Fruit fly (Drosophila melanogaster) whole organism, wandering third instar larva: ENCODE data around the gene ArgRS.

Source experiments
- Abd-B ChIP-seq: fragments of >200 bp; optimal IDR thresholded peaks from 2 replicates; lab custom pipeline; 2017; ENCODE audit warnings: missing biosample characterization, missing genetic modification characterization
- CG9705 ChIP-seq: fragments of 200-800 bp; sonication (Bioruptor generic); optimal IDR thresholded peaks from 2 replicates; lab custom pipeline; 2018; ENCODE audit warnings: missing biosample characterization, mild to moderate bottlenecking, missing genetic modification characterization
- Dif ChIP-seq: fragments of 200-275, 200-300 bp; sonication (Bioruptor generic); optimal IDR thresholded peaks from 2 replicates; lab custom pipeline; 2018; ENCODE audit warnings: missing biosample characterization, missing genetic modification characterization; ENCODE audit not compliant: partially characterized antibody
- Hnf4 ChIP-seq: fragments of 200-800 bp; sonication (Bioruptor generic); optimal IDR thresholded peaks from 2 replicates; lab custom pipeline; 2016; ENCODE audit warnings: missing biosample characterization, mild to moderate bottlenecking, missing genetic modification characterization
- OdsH ChIP-seq: fragments of 200-800 bp; sonication (Bioruptor generic); optimal IDR thresholded peaks from 2 replicates; lab custom pipeline; 2016; ENCODE audit warnings: missing biosample characterization, mild to moderate bottlenecking, missing genetic modification characterization
- Sp1 ChIP-seq: fragments of 200-800 bp; sonication (Bioruptor generic); optimal IDR thresholded peaks from 3 replicates; lab custom pipeline; 2019; ENCODE audit warnings: missing biosample characterization, mild to moderate bottlenecking, missing genetic modification characterization, moderate library complexity
- dsf ChIP-seq: sonication (Bioruptor generic); optimal IDR thresholded peaks from 2 replicates; lab custom pipeline; 2016; ENCODE audit warnings: missing biosample characterization, missing genetic modification characterization, borderline replicate concordance
- fru ChIP-seq: fragments of 200-800 bp; sonication (Bioruptor generic); optimal IDR thresholded peaks from 3 replicates; lab custom pipeline; 2016; ENCODE audit warnings: missing biosample characterization, mild to moderate bottlenecking, missing genetic modification characterization
- h ChIP-seq: fragments of 200-800 bp; sonication (Bioruptor generic); optimal IDR thresholded peaks from 3 replicates; lab custom pipeline; 2016; ENCODE audit warnings: missing biosample characterization, mild to moderate bottlenecking, missing genetic modification characterization
- psq ChIP-seq: fragments of 200-800 bp; sonication (Bioruptor generic); optimal IDR thresholded peaks from 3 replicates; lab custom pipeline; 2017; ENCODE audit warnings: missing biosample characterization, mild to moderate bottlenecking, missing genetic modification characterization, moderate library complexity
- rgr ChIP-seq: fragments of 200-800 bp; sonication (Bioruptor generic); optimal IDR thresholded peaks from 3 replicates; lab custom pipeline; 2016; ENCODE audit warnings: missing biosample characterization, mild to moderate bottlenecking, missing genetic modification characterization
- sage ChIP-seq: fragments of 200-800 bp; sonication (Bioruptor generic); optimal IDR thresholded peaks from 2 replicates; lab custom pipeline; 2016; ENCODE audit warnings: missing biosample characterization, mild to moderate bottlenecking, missing genetic modification characterization
- woc ChIP-seq: sonication (Bioruptor generic); optimal IDR thresholded peaks from 2 replicates; lab custom pipeline; 2016; ENCODE audit warnings: missing biosample characterization, mild to moderate bottlenecking, missing genetic modification characterization

DNA sequence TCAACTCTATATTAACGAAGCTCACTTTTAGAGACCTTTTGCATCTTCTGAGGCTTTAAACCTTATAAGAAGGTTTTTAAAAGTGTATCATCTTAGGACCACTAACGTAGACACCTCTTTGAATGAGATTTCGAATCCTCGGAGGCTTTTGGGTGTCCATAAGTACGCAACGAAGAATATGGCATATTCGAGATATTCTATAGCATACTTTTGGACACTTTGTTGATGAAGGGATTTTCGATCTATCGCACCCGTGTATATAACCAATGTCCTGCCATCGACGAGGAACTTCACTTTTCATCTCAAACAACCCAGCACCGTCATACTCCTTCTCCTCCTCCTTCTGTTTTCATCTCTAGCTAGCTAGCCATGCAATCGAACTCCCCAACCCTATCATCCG, 21.6 kb downstream of the ArgRS start:
- TF ChIP-seq CG9705 (GFP tag; lab: Kevin White, UChicago) = no peak
- TF ChIP-seq h (GFP tag; lab: Kevin White, UChicago) = no peak
- TF ChIP-seq Dif (GFP tag; lab: Kevin White, UChicago) = no peak
- TF ChIP-seq Hnf4 (GFP tag; lab: Kevin White, UChicago) = no peak
- TF ChIP-seq dsf (GFP tag; lab: Kevin White, UChicago) = no peak
- TF ChIP-seq Sp1 (GFP tag; lab: Kevin White, UChicago) = no peak
- no peak for TF ChIP-seq fru (GFP tag; lab: Kevin White, UChicago)
- TF ChIP-seq psq (GFP tag; lab: Kevin White, UChicago) = no peak
- no peak for TF ChIP-seq Abd-B (GFP tag; lab: Kevin White, UChicago)
- no peak for TF ChIP-seq OdsH (GFP tag; lab: Kevin White, UChicago)
- no peak for TF ChIP-seq rgr (GFP tag; lab: Kevin White, UChicago)
- TF ChIP-seq woc = no peak
- no peak for TF ChIP-seq sage (GFP tag; lab: Kevin White, UChicago)
